Fruit fly (Drosophila melanogaster) whole organism, embryonic: Measurements from ENCODE around the gene CG15916.

ENCODE experiments used
- CG10431 ChIP-seq: fragments of 200-800 bp; sonication (Bioruptor generic); optimal IDR thresholded peaks from 3 replicates; lab custom pipeline; 2018; ENCODE audit warnings: missing biosample characterization, mild to moderate bottlenecking, missing genetic modification characterization
- CG11696 ChIP-seq: fragments of 200-800 bp; sonication (Bioruptor generic); IDR thresholded peaks from 2 replicates; pipeline ENCODE4 v1.3.6; 2022; ENCODE audit warnings: missing biosample characterization, missing genetic modification characterization
- CG12391 ChIP-seq: fragments of 200-800 bp; sonication (Bioruptor generic); optimal IDR thresholded peaks from 3 replicates; lab custom pipeline; 2018; ENCODE audit warnings: missing biosample characterization, mild to moderate bottlenecking, missing genetic modification characterization, moderate library complexity
- CG13624 ChIP-seq: fragments of 200-800 bp; sonication (Bioruptor generic); optimal IDR thresholded peaks from 2 replicates; lab custom pipeline; 2016; ENCODE audit warnings: missing biosample characterization, missing genetic modification characterization
- CG18011 ChIP-seq: fragments of 200-800 bp; sonication (Bioruptor generic); optimal IDR thresholded peaks from 2 replicates; lab custom pipeline; 2017; ENCODE audit warnings: missing biosample characterization, missing genetic modification characterization, mild to moderate bottlenecking, moderate library complexity, missing genotype
- CG2199 ChIP-seq: fragments of 200-800 bp; sonication (Bioruptor generic); IDR thresholded peaks from 3 replicates; pipeline ENCODE4 v1.3.6; 2022; ENCODE audit warnings: missing biosample characterization, missing genetic modification characterization
- CG31441 ChIP-seq: fragments of 200-800 bp; sonication (Bioruptor generic); IDR thresholded peaks from 2 replicates; pipeline ENCODE4 v1.3.6; 2022; ENCODE audit warnings: missing biosample characterization, missing genetic modification characterization
- CG3407 ChIP-seq: fragments of 200-800 bp; sonication (Bioruptor generic); optimal IDR thresholded peaks from 2 replicates; lab custom pipeline; 2018; ENCODE audit warnings: missing biosample characterization, mild to moderate bottlenecking, missing genetic modification characterization
- CG3847 ChIP-seq: fragments of 200-800 bp; sonication (Bioruptor generic); IDR thresholded peaks from 2 replicates; pipeline ENCODE4 v1.3.6; 2022; ENCODE audit warnings: missing biosample characterization, missing genetic modification characterization
- CG4424 ChIP-seq: fragments of 200-800 bp; sonication (Bioruptor generic); optimal IDR thresholded peaks from 3 replicates; lab custom pipeline; 2016; ENCODE audit warnings: missing biosample characterization, missing genetic modification characterization
- CG4820 ChIP-seq: fragments of 200-800 bp; sonication (Bioruptor generic); optimal IDR thresholded peaks from 3 replicates; lab custom pipeline; 2016; ENCODE audit warnings: missing biosample characterization, missing genetic modification characterization
- CG6654 ChIP-seq: fragments of 200-800 bp; sonication (Bioruptor generic); optimal IDR thresholded peaks from 2 replicates; lab custom pipeline; 2017; ENCODE audit warnings: missing biosample characterization, mild to moderate bottlenecking, missing genetic modification characterization
- CG6791 ChIP-seq: fragments of 200-800 bp; sonication (Bioruptor generic); IDR thresholded peaks from 3 replicates; pipeline ENCODE4 v1.3.6; 2022; ENCODE audit warnings: missing biosample characterization, missing genetic modification characterization; ENCODE audit not compliant: partially characterized antibody
- CG7745 ChIP-seq: fragments of 200-800 bp; sonication (Bioruptor generic); optimal IDR thresholded peaks from 2 replicates; lab custom pipeline; 2018; ENCODE audit warnings: missing biosample characterization, mild to moderate bottlenecking, missing genetic modification characterization, moderate library complexity
- CG7928 ChIP-seq: fragments of 200-800 bp; sonication (Bioruptor generic); optimal IDR thresholded peaks from 2 replicates; lab custom pipeline; 2017; ENCODE audit warnings: missing biosample characterization, mild to moderate bottlenecking, missing genetic modification characterization
- CG8765 ChIP-seq: fragments of 200-800 bp; sonication (Bioruptor generic); IDR thresholded peaks from 2 replicates; pipeline ENCODE4 v1.3.6; 2022; ENCODE audit warnings: missing biosample characterization, missing genetic modification characterization
- CrebB ChIP-seq: fragments of 200-800 bp; sonication (Bioruptor generic); optimal IDR thresholded peaks from 3 replicates; lab custom pipeline; 2018; ENCODE audit warnings: missing biosample characterization, mild to moderate bottlenecking, missing genetic modification characterization
- Doc3 ChIP-seq: fragments of 200-800 bp; sonication (Bioruptor generic); IDR thresholded peaks from 3 replicates; pipeline ENCODE4 v1.3.6; 2022; ENCODE audit warnings: missing biosample characterization, missing genetic modification characterization; ENCODE audit not compliant: partially characterized antibody
- Hand ChIP-seq: fragments of 200-800 bp; sonication (Bioruptor generic); optimal IDR thresholded peaks from 2 replicates; lab custom pipeline; 2017; ENCODE audit warnings: mild to moderate bottlenecking, missing biosample characterization, missing genetic modification reagents, missing genetic modification characterization
- Lhr ChIP-seq: fragments of 200-800 bp; sonication (Bioruptor generic); optimal IDR thresholded peaks from 3 replicates; lab custom pipeline; 2017; ENCODE audit warnings: mild to moderate bottlenecking, missing biosample characterization, missing genetic modification reagents, missing genetic modification characterization
- Lpt ChIP-seq: fragments of >200 bp; optimal IDR thresholded peaks from 2 replicates; lab custom pipeline; 2018; ENCODE audit warnings: missing biosample characterization, missing genetic modification characterization
- NFAT ChIP-seq: fragments of 200-800 bp; sonication (Bioruptor generic); IDR thresholded peaks from 2 replicates; pipeline ENCODE4 v1.3.6; 2022; ENCODE audit warnings: missing biosample characterization, missing genetic modification characterization
- Nf-YA ChIP-seq: fragments of 200-800 bp; sonication (Bioruptor generic); IDR thresholded peaks from 2 replicates; pipeline ENCODE4 v1.3.6; 2022; ENCODE audit warnings: missing biosample characterization, missing genetic modification characterization
- NfI ChIP-seq: fragments of 200-800 bp; sonication (Bioruptor generic); optimal IDR thresholded peaks from 3 replicates; lab custom pipeline; 2018; ENCODE audit warnings: missing biosample characterization, mild to moderate bottlenecking, missing genetic modification characterization, moderate library complexity
- Oli ChIP-seq: fragments of 200-800 bp; sonication (Bioruptor generic); optimal IDR thresholded peaks from 2 replicates; lab custom pipeline; 2018; ENCODE audit warnings: missing biosample characterization, mild to moderate bottlenecking, missing genetic modification characterization, moderate library complexity
- Sin3A ChIP-seq: fragments of >200 bp; optimal IDR thresholded peaks from 2 replicates; lab custom pipeline; 2018
- Stat92E ChIP-seq, 3 experiments: fragments of >200 bp in 2 of 3; fragments of 200-800 bp in 1 of 3; sonication (Bioruptor generic) in 1 of 3; optimal IDR thresholded peaks; 2 replicates each; lab custom pipeline; 2017 to 2019; ENCODE audit warnings: missing biosample characterization in 3 of 3, missing genetic modification characterization in 3 of 3, mild to moderate bottlenecking in 1 of 3, moderate library complexity in 1 of 3
- cas ChIP-seq: fragments of 200-800 bp; sonication (Bioruptor generic); IDR thresholded peaks from 2 replicates; pipeline ENCODE4 v1.3.6; 2022; ENCODE audit warnings: missing biosample characterization, missing genetic modification characterization
- chm ChIP-seq: fragments of 200-800 bp; sonication (Bioruptor generic); IDR thresholded peaks from 2 replicates; pipeline ENCODE4 v1.3.6; 2022; ENCODE audit warnings: missing biosample characterization, missing genetic modification characterization
- crc ChIP-seq: fragments of 200-800 bp; sonication (Bioruptor generic); optimal IDR thresholded peaks from 2 replicates; lab custom pipeline; 2016; ENCODE audit warnings: missing biosample characterization, missing genetic modification characterization
- da ChIP-seq: fragments of 200-800 bp; sonication (Bioruptor generic); optimal IDR thresholded peaks from 2 replicates; lab custom pipeline; 2016; ENCODE audit warnings: missing biosample characterization, missing genetic modification characterization
- fd102C ChIP-seq: fragments of 200-800 bp; sonication (Bioruptor generic); optimal IDR thresholded peaks from 2 replicates; lab custom pipeline; 2018; ENCODE audit warnings: missing biosample characterization, mild to moderate bottlenecking, missing genetic modification characterization, moderate library complexity
- gcm ChIP-seq: fragments of 200-800 bp; sonication (Bioruptor generic); optimal IDR thresholded peaks from 2 replicates; lab custom pipeline; 2019; ENCODE audit warnings: missing biosample characterization, mild to moderate bottlenecking, missing genetic modification characterization, moderate library complexity
- gem ChIP-seq: fragments of 200-800 bp; sonication (Bioruptor generic); optimal IDR thresholded peaks from 2 replicates; lab custom pipeline; 2019; ENCODE audit warnings: missing biosample characterization, mild to moderate bottlenecking, missing genetic modification characterization, moderate library complexity
- gsb-n ChIP-seq: fragments of 200-800 bp; sonication (Bioruptor generic); optimal IDR thresholded peaks from 3 replicates; lab custom pipeline; 2018; ENCODE audit warnings: missing biosample characterization, mild to moderate bottlenecking, missing genetic modification characterization
- insv ChIP-seq, 2 experiments: fragments of 200-800 bp; sonication (Bioruptor generic); optimal IDR thresholded peaks; 3 replicates each; lab custom pipeline; 2016 to 2018; ENCODE audit warnings: missing biosample characterization in 2 of 2, missing genetic modification characterization in 2 of 2
- ken ChIP-seq: fragments of 200-800 bp; sonication (Bioruptor generic); IDR thresholded peaks from 3 replicates; pipeline ENCODE4 v1.3.6; 2022; ENCODE audit warnings: missing biosample characterization, missing genetic modification characterization
- nmo ChIP-seq: fragments of 200-800 bp; sonication (Bioruptor generic); optimal IDR thresholded peaks from 2 replicates; lab custom pipeline; 2018; ENCODE audit warnings: missing biosample characterization, mild to moderate bottlenecking, missing genetic modification characterization, moderate library complexity
- onecut ChIP-seq: fragments of 200-800 bp; sonication (Bioruptor generic); IDR thresholded peaks from 2 replicates; pipeline ENCODE4 v1.3.6; 2022; ENCODE audit warnings: missing biosample characterization, missing genetic modification characterization
- org-1 ChIP-seq: fragments of 200-800 bp; sonication (Bioruptor generic); optimal IDR thresholded peaks from 2 replicates; lab custom pipeline; 2017; ENCODE audit warnings: missing biosample characterization, missing genetic modification characterization
- pum ChIP-seq: fragments of 200-800 bp; sonication (Bioruptor generic); optimal IDR thresholded peaks from 2 replicates; lab custom pipeline; 2016; ENCODE audit warnings: missing biosample characterization, missing genetic modification characterization
- sd ChIP-seq: fragments of 200-800 bp; sonication (Bioruptor generic); optimal IDR thresholded peaks from 3 replicates; lab custom pipeline; 2018; ENCODE audit warnings: missing biosample characterization, mild to moderate bottlenecking, missing genetic modification characterization, moderate library complexity
- sima ChIP-seq: fragments of 200-800 bp; sonication (Bioruptor generic); optimal IDR thresholded peaks from 2 replicates; lab custom pipeline; 2016; ENCODE audit warnings: missing biosample characterization, missing genetic modification characterization
- slp2 ChIP-seq: fragments of 200-800 bp; sonication (Bioruptor generic); optimal IDR thresholded peaks from 2 replicates; lab custom pipeline; 2016; ENCODE audit warnings: missing biosample characterization, missing genetic modification characterization
- sna ChIP-seq: fragments of 200-800 bp; sonication (Bioruptor generic); IDR thresholded peaks from 2 replicates; pipeline ENCODE4 v1.3.6; 2022; ENCODE audit warnings: missing biosample characterization, missing genetic modification characterization; ENCODE audit not compliant: partially characterized antibody
- stc ChIP-seq: fragments of 200-800 bp; sonication (Bioruptor generic); IDR thresholded peaks from 2 replicates; pipeline ENCODE4 v1.3.6; 2022; ENCODE audit warnings: missing biosample characterization, missing genetic modification characterization
- tio ChIP-seq: fragments of 200-800 bp; sonication (Bioruptor generic); optimal IDR thresholded peaks from 2 replicates; lab custom pipeline; 2017; ENCODE audit warnings: missing biosample characterization, missing genetic modification characterization, inconsistent platforms
- unc-4 ChIP-seq: fragments of 200-800 bp; sonication (Bioruptor generic); IDR thresholded peaks from 2 replicates; pipeline ENCODE4 v1.3.6; 2022; ENCODE audit warnings: missing biosample characterization, missing genetic modification characterization; ENCODE audit not compliant: partially characterized antibody
- vnd ChIP-seq: fragments of 200-800 bp; sonication (Bioruptor generic); IDR thresholded peaks from 3 replicates; pipeline ENCODE4 v1.3.6; 2022; ENCODE audit warnings: missing biosample characterization, missing genetic modification characterization; ENCODE audit not compliant: partially characterized antibody
- wor ChIP-seq: fragments of 200-800 bp; sonication (Bioruptor generic); IDR thresholded peaks from 2 replicates; pipeline ENCODE4 v1.3.6; 2022; ENCODE audit warnings: missing biosample characterization, missing genetic modification characterization
- yki ChIP-seq: fragments of >200 bp; optimal IDR thresholded peaks from 3 replicates; lab custom pipeline; 2018
- zen ChIP-seq: fragments of 200-800 bp; sonication (Bioruptor generic); optimal IDR thresholded peaks from 3 replicates; lab custom pipeline; 2018; ENCODE audit warnings: missing biosample characterization, mild to moderate bottlenecking, missing genetic modification characterization, moderate library complexity

CG15916 gene

DNA sequence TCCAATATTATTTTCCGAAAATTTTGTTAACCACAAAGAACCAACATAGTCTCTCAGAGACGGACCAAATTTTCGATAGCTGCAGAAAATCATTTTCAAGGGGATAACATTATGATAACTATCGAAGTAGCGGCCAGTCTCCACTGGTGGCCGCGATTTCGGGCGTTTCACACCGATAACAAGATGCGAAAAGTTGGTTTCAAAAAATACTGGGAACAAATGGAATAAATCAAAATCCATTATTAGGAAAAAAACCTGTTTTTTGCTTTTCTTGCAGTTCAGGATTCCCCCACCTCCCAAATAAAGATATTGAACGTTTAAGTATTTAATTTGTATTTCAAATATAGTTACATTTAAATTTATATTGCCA lies 3.2 kb upstream of the CG15916 start, which contains the start of gene tay (continued):
- no peak for TF ChIP-seq CG3407 (GFP tag; lab: Kevin White, UChicago)
- no peak for TF ChIP-seq org-1
- peak; percentile 20; the same call in 1 of the 2 replicates for TF ChIP-seq onecut (GFP tag; lab: Robert Waterston, UW)
- no peak for TF ChIP-seq slp2
- peak; percentile 55; the same call in 2 of the 3 replicates for TF ChIP-seq CG2199
- no peak for TF ChIP-seq wor (GFP tag; lab: Robert Waterston, UW)
- no peak for TF ChIP-seq sd
- no peak for TF ChIP-seq chm (GFP tag; lab: Robert Waterston, UW)
- peak; percentile 34; the same call in 1 of the 2 replicates for TF ChIP-seq sna (GFP tag; lab: Robert Waterston, UW)
- TF ChIP-seq CG7745: no peak
- TF ChIP-seq CG7928: no peak
- no peak for TF ChIP-seq stc (GFP tag; lab: Robert Waterston, UW)
- no peak for TF ChIP-seq gem (tag; lab: Kevin White, UChicago)
- peak; percentile 49 for TF ChIP-seq unc-4 (GFP tag; lab: Robert Waterston, UW)
- no peak for TF ChIP-seq yki (lab: Kevin White, UChicago)
- TF ChIP-seq CG12391 (tag; lab: Kevin White, UChicago): no peak
- no peak for TF ChIP-seq CG6654 (GFP tag; lab: Kevin White, UChicago)
- no peak for TF ChIP-seq Doc3 (GFP tag; lab: Robert Waterston, UW)
- no peak for TF ChIP-seq CG3847 (GFP tag; lab: Robert Waterston, UW)
- TF ChIP-seq tio (GFP tag; lab: Kevin White, UChicago): no peak
- no peak for TF ChIP-seq CG11696 (GFP tag; lab: Robert Waterston, UW)
- no peak for TF ChIP-seq CrebB (tag; lab: Kevin White, UChicago)
- no peak for TF ChIP-seq CG13624 (GFP tag; lab: Kevin White, UChicago)
- no peak for TF ChIP-seq da
- no peak for TF ChIP-seq Sin3A (lab: Kevin White, UChicago)
- TF ChIP-seq Lhr (GFP tag; lab: Kevin White, UChicago): peak; percentile 47
- TF ChIP-seq vnd (GFP tag; lab: Robert Waterston, UW): peak; percentile 63
- peak; percentile 64; the same call in 2 of the 3 replicates for TF ChIP-seq CG6791
- TF ChIP-seq CG31441 (GFP tag; lab: Robert Waterston, UW): 0 out of 2 replicates have a peak, but pooled peaks have one; percentile 17
- TF ChIP-seq CG8765 (GFP tag; lab: Robert Waterston, UW): no peak
- TF ChIP-seq CG4424 (GFP tag; lab: Kevin White, UChicago): no peak
- TF ChIP-seq fd102C: no peak
- no peak for TF ChIP-seq NFAT
- TF ChIP-seq CG4820 (GFP tag; lab: Kevin White, UChicago): no peak
- peak; percentile 39 for TF ChIP-seq nmo (GFP tag; lab: Kevin White, UChicago)
- no peak for TF ChIP-seq Oli (tag; lab: Kevin White, UChicago)
- no peak for TF ChIP-seq gcm
- no peak for TF ChIP-seq Lpt (GFP tag; lab: Kevin White, UChicago)
- TF ChIP-seq pum (GFP tag; lab: Kevin White, UChicago): no peak
- TF ChIP-seq sima: no peak
- TF ChIP-seq CG18011 (GFP tag; lab: Kevin White, UChicago): no peak
- TF ChIP-seq crc: no peak
- TF ChIP-seq Stat92E (GFP tag; optimal IDR thresholded peaks at IDR 0.05; lab: Kevin White, UChicago): no peak
- no peak for TF ChIP-seq gsb-n (tag; lab: Kevin White, UChicago)
- no peak for TF ChIP-seq insv (GFP tag; optimal IDR thresholded peaks at IDR 0.05; lab: Kevin White, UChicago)
- TF ChIP-seq zen (tag; lab: Kevin White, UChicago): no peak
- no peak for TF ChIP-seq Nf-YA (GFP tag; lab: Robert Waterston, UW)
- no peak for TF ChIP-seq Hand
- TF ChIP-seq cas (GFP tag; lab: Robert Waterston, UW): no peak
- TF ChIP-seq NfI: no peak
- no peak for TF ChIP-seq ken
- TF ChIP-seq CG10431: no peak
